Worm (Caenorhabditis elegans) whole organism, L4 larva: ENCODE measurements around the gene clec-203.

Source experiments
- F44E2.7 ChIP-seq: fragments of 200-800 bp; sonication (Bioruptor generic); IDR thresholded peaks from 2 replicates; pipeline ENCODE4 v2.1.2; 2022; ENCODE audit warnings: missing genetic modification characterization, missing compliant biosample characterization
- nhr-10 ChIP-seq: fragments of 150-350 bp; optimal IDR thresholded peaks from 2 replicates; lab custom pipeline; 2014; ENCODE audit warnings: missing biosample characterization, missing genetic modification characterization
- snpc-4 ChIP-seq: fragments of 150-350 bp; optimal IDR thresholded peaks from 2 replicates; lab custom pipeline; 2014; ENCODE audit warnings: missing biosample characterization, missing genetic modification characterization

ce11 chrV:1067468-1067867 lies 20.6 kb upstream of the clec-203 start, which contains the start of gene K10C9.7:
- TF ChIP-seq F44E2.7 (GFP tag; lab: Robert Waterston, UW): no peak
- no peak for TF ChIP-seq snpc-4 (tag; lab: Kevin White, UChicago)
- no peak for TF ChIP-seq nhr-10 (tag; lab: Kevin White, UChicago)
